Worm (Caenorhabditis elegans) whole organism, mixed stage, embryonic: ENCODE results near the gene K09C4.1.

Experiments
- ham-2 ChIP-seq: fragments of 200-800 bp; sonication (Bioruptor generic); optimal IDR thresholded peaks from 2 replicates; lab custom pipeline; 2018; ENCODE audit warnings: mild to moderate bottlenecking, missing genetic modification characterization, missing compliant biosample characterization
- nhr-12 ChIP-seq: fragments of 150-350 bp; optimal IDR thresholded peaks from 2 replicates; lab custom pipeline; 2014; ENCODE audit warnings: missing biosample characterization, missing genetic modification characterization
- nhr-237 ChIP-seq: fragments of 150-350 bp; optimal IDR thresholded peaks from 2 replicates; lab custom pipeline; 2014; ENCODE audit warnings: missing biosample characterization, missing genetic modification characterization
- nhr-28 ChIP-seq: fragments of 150-350 bp; optimal IDR thresholded peaks from 2 replicates; lab custom pipeline; 2014; ENCODE audit warnings: missing biosample characterization, missing genetic modification characterization
- nhr-76 ChIP-seq: sonication (generic microtip); optimal IDR thresholded peaks from 2 replicates; lab custom pipeline; 2017; ENCODE audit warnings: missing biosample characterization, missing genetic modification characterization
- tbx-8 ChIP-seq: fragments of 200-800 bp; sonication (Bioruptor generic); optimal IDR thresholded peaks from 2 replicates; lab custom pipeline; 2018; ENCODE audit warnings: mild to moderate bottlenecking, missing genetic modification characterization, moderate library complexity, missing compliant biosample characterization
- ztf-11 ChIP-seq: fragments of 150-350 bp; optimal IDR thresholded peaks from 2 replicates; lab custom pipeline; 2014; ENCODE audit warnings: missing biosample characterization, missing genetic modification characterization

DNA sequence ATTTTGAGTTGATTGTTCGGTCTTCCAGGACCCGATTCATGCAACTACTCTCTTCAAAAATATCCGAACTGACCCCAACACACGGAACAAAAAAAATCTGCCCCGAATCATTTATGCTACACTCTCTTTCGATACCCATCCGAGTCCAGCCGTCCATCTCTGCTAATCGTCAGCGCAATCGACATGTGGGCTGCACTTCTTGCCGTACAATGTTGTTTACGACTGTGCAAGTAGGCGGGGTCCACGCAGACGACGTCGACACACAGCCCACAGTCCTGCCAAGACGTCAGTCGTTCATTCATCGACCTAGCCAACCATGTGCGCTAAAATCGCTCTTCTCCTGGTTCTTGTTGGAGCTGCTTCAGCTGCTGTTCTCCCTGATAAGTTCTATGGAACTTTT lies 39.8 kb upstream of the K09C4.1 start, which contains the start of gene lbp-1:
- TF ChIP-seq tbx-8 (GFP tag; lab: Kevin White, UChicago) (no peak), nhr-76 (tag; lab: Kevin White, UChicago) (no peak), nhr-237 (tag; lab: Kevin White, UChicago) (no peak), ztf-11 (tag; lab: Kevin White, UChicago) (no peak), nhr-12 (tag; lab: Kevin White, UChicago) (peak; percentile 47), ham-2 (GFP tag; lab: Kevin White, UChicago) (peak; percentile 6), nhr-28 (tag; lab: Kevin White, UChicago) (no peak)
